Worm (Caenorhabditis elegans) whole organism, young adult: ENCODE measurements around the gene ncs-3.

Source experiments
- B0261.1 ChIP-seq: sonication (generic microtip); optimal IDR thresholded peaks from 2 replicates; lab custom pipeline; 2016; ENCODE audit warnings: mild to moderate bottlenecking, missing genetic modification characterization, moderate library complexity, missing compliant biosample characterization
- B0336.3 ChIP-seq: fragments of 200-800 bp; sonication (Bioruptor generic); IDR thresholded peaks from 2 replicates; pipeline ENCODE4 v1.3.6; 2022; ENCODE audit warnings: missing genetic modification characterization, missing compliant biosample characterization
- C06A6.2 ChIP-seq: fragments of 200-800 bp; sonication (Bioruptor generic); conservative IDR thresholded peaks from 2 replicates; pipeline ENCODE4 v1.3.6; 2022; ENCODE audit warnings: missing genetic modification characterization, missing compliant biosample characterization
- F23B12.7 ChIP-seq: sonication (generic microtip); optimal IDR thresholded peaks from 2 replicates; lab custom pipeline; 2017; ENCODE audit warnings: missing genetic modification characterization, mild to moderate bottlenecking, missing compliant biosample characterization, antibody characterized with exemption, moderate library complexity; ENCODE audit not compliant: insufficient read depth
- F37B4.10 ChIP-seq: fragments of 200-800 bp; sonication (Bioruptor generic); IDR thresholded peaks from 2 replicates; pipeline ENCODE4 v1.3.6; 2022; ENCODE audit warnings: missing genetic modification characterization, missing compliant biosample characterization
- F57A8.1 ChIP-seq: fragments of 200-800 bp; sonication (Bioruptor generic); optimal IDR thresholded peaks from 2 replicates; lab custom pipeline; 2018; ENCODE audit warnings: mild to moderate bottlenecking, missing genetic modification characterization, moderate library complexity, missing compliant biosample characterization
- K11D2.4 ChIP-seq: fragments of 200-800 bp; sonication (Bioruptor generic); IDR thresholded peaks from 2 replicates; pipeline ENCODE4 v1.3.6; 2022; ENCODE audit warnings: missing genetic modification reagents, missing genetic modification characterization, missing compliant biosample characterization
- T07F8.4 ChIP-seq: sonication (generic microtip); optimal IDR thresholded peaks from 2 replicates; lab custom pipeline; 2016; ENCODE audit warnings: mild to moderate bottlenecking, missing genetic modification characterization, moderate library complexity, missing compliant biosample characterization
- Y56A3A.18 ChIP-seq: fragments of 200-800 bp; sonication (Bioruptor generic); IDR thresholded peaks from 2 replicates; pipeline ENCODE4 v1.3.6; 2022; ENCODE audit warnings: missing genetic modification reagents, missing genetic modification characterization, missing compliant biosample characterization
- Y67H2A.10 ChIP-seq: fragments of 200-800 bp; sonication (Bioruptor generic); conservative IDR thresholded peaks from 2 replicates; pipeline ENCODE4 v1.3.6; 2022; ENCODE audit warnings: missing genetic modification reagents, missing genetic modification characterization, missing compliant biosample characterization
- atf-7 ChIP-seq: sonication (generic microtip); optimal IDR thresholded peaks from 2 replicates; lab custom pipeline; 2017; ENCODE audit warnings: mild to moderate bottlenecking, missing genetic modification characterization, missing compliant biosample characterization
- attf-3 ChIP-seq: fragments of 200-800 bp; sonication (Bioruptor generic); conservative IDR thresholded peaks from 2 replicates; pipeline ENCODE4 v1.3.6; 2022; ENCODE audit warnings: missing genetic modification reagents, missing genetic modification characterization, missing compliant biosample characterization
- attf-5 ChIP-seq: fragments of 200-800 bp; sonication (Bioruptor generic); optimal IDR thresholded peaks from 2 replicates; lab custom pipeline; 2018; ENCODE audit warnings: mild to moderate bottlenecking, missing genetic modification characterization, missing compliant biosample characterization
- bed-2 ChIP-seq: fragments of 200-800 bp; sonication (Bioruptor generic); IDR thresholded peaks from 2 replicates; pipeline ENCODE4 v1.3.6; 2022; ENCODE audit warnings: missing genetic modification reagents, missing genetic modification characterization, missing compliant biosample characterization
- ccch-3 ChIP-seq: fragments of 200-800 bp; sonication (Bioruptor generic); optimal IDR thresholded peaks from 2 replicates; lab custom pipeline; 2018; ENCODE audit warnings: mild to moderate bottlenecking, missing genetic modification characterization, missing compliant biosample characterization
- cebp-1 ChIP-seq, 2 experiments: fragments of 200-800 bp in 1 of 2; sonication (Bioruptor generic) in 1 of 2; sonication (generic microtip) in 1 of 2; IDR thresholded peaks in 1 of 2; optimal IDR thresholded peaks in 1 of 2; 2 replicates each; pipeline versions ENCODE4 v1.3.6 to Lab custom; 2017 to 2022; ENCODE audit warnings: missing compliant biosample characterization in 2 of 2, missing genetic modification characterization in 2 of 2, mild to moderate bottlenecking in 1 of 2, missing genetic modification reagents in 1 of 2, moderate library complexity in 1 of 2
- ceh-27 ChIP-seq: fragments of 200-800 bp; sonication (Bioruptor generic); optimal IDR thresholded peaks from 2 replicates; lab custom pipeline; 2018; ENCODE audit warnings: mild to moderate bottlenecking, missing genetic modification characterization, moderate library complexity, missing compliant biosample characterization
- ceh-40 ChIP-seq: fragments of 200-800 bp; sonication (Bioruptor generic); IDR thresholded peaks from 2 replicates; pipeline ENCODE4 v1.3.6; 2022; ENCODE audit warnings: missing genetic modification characterization, missing compliant biosample characterization
- ceh-79 ChIP-seq: sonication (generic microtip); optimal IDR thresholded peaks from 2 replicates; lab custom pipeline; 2017; ENCODE audit warnings: mild to moderate bottlenecking, missing genetic modification characterization, missing compliant biosample characterization
- chd-7 ChIP-seq: sonication (generic microtip); optimal IDR thresholded peaks from 2 replicates; lab custom pipeline; 2016; ENCODE audit warnings: mild to moderate bottlenecking, missing genetic modification characterization, moderate library complexity, missing compliant biosample characterization
- dox-1 ChIP-seq: fragments of 200-800 bp; sonication (Bioruptor generic); IDR thresholded peaks from 2 replicates; pipeline ENCODE4 v1.3.6; 2022; ENCODE audit warnings: missing genetic modification reagents, missing genetic modification characterization, missing compliant biosample characterization
- egl-18 ChIP-seq: fragments of 200-800 bp; sonication (Bioruptor generic); IDR thresholded peaks from 2 replicates; pipeline ENCODE4 v1.3.6; 2022; ENCODE audit warnings: missing genetic modification reagents, missing genetic modification characterization, missing compliant biosample characterization
- egl-44 ChIP-seq: fragments of 200-800 bp; sonication (Bioruptor generic); IDR thresholded peaks from 2 replicates; pipeline ENCODE4 v1.3.6; 2022; ENCODE audit warnings: missing genetic modification reagents, missing genetic modification characterization, missing compliant biosample characterization
- ekl-4 ChIP-seq: fragments of 200-800 bp; sonication (Bioruptor generic); IDR thresholded peaks from 2 replicates; pipeline ENCODE4 v1.3.6; 2022; ENCODE audit warnings: missing genetic modification reagents, missing genetic modification characterization, missing compliant biosample characterization
- him-1 ChIP-seq: sonication (generic microtip); optimal IDR thresholded peaks from 2 replicates; lab custom pipeline; 2016; ENCODE audit warnings: missing genotype, missing genetic modification reagents, missing genetic modification characterization, missing compliant biosample characterization
- hmg-20 ChIP-seq: fragments of 200-800 bp; sonication (Bioruptor generic); IDR thresholded peaks from 2 replicates; pipeline ENCODE4 v1.3.6; 2022; ENCODE audit warnings: missing genetic modification reagents, missing genetic modification characterization, missing compliant biosample characterization
- hsf-1 ChIP-seq: fragments of 200-800 bp; sonication (Bioruptor generic); IDR thresholded peaks from 2 replicates; pipeline ENCODE4 v1.3.6; 2022; ENCODE audit warnings: missing genetic modification reagents, missing genetic modification characterization, missing compliant biosample characterization
- let-526 ChIP-seq: fragments of 200-800 bp; sonication (Bioruptor generic); IDR thresholded peaks from 2 replicates; pipeline ENCODE4 v1.3.6; 2022; ENCODE audit warnings: missing genetic modification reagents, missing genetic modification characterization, missing compliant biosample characterization
- let-607 ChIP-seq, 2 experiments: fragments of 200-800 bp in 1 of 2; sonication (Bioruptor generic) in 1 of 2; sonication (generic microtip) in 1 of 2; optimal IDR thresholded peaks; 2 replicates each; lab custom pipeline; 2016 to 2018; ENCODE audit warnings: mild to moderate bottlenecking in 2 of 2, missing compliant biosample characterization in 2 of 2, missing genetic modification characterization in 2 of 2, moderate library complexity in 2 of 2, missing genotype in 1 of 2
- lin-26 ChIP-seq: fragments of 200-800 bp; sonication (Bioruptor generic); IDR thresholded peaks from 2 replicates; pipeline ENCODE4 v1.3.6; 2022; ENCODE audit warnings: missing genetic modification reagents, missing genetic modification characterization, missing compliant biosample characterization
- lin-35 ChIP-seq, 3 experiments: fragments of 150-350 bp in 2 of 3; sonication (generic microtip) in 1 of 3; optimal IDR thresholded peaks; 2 replicates each; lab custom pipeline; 2014 to 2018; ENCODE audit warnings: missing biosample characterization in 3 of 3, missing genetic modification characterization in 3 of 3, missing genetic modification reagents in 3 of 3
- lin-40 ChIP-seq: sonication (generic microtip); optimal IDR thresholded peaks from 2 replicates; lab custom pipeline; 2016; ENCODE audit warnings: missing genetic modification characterization, mild to moderate bottlenecking, missing compliant biosample characterization, missing genotype, missing genetic modification reagents
- lir-1 ChIP-seq: fragments of 200-800 bp; sonication (Bioruptor generic); conservative IDR thresholded peaks from 2 replicates; pipeline ENCODE4 v1.3.6; 2022; ENCODE audit warnings: missing genetic modification reagents, missing genetic modification characterization, missing compliant biosample characterization
- mcd-1 ChIP-seq: fragments of 200-800 bp; sonication (Bioruptor generic); IDR thresholded peaks from 2 replicates; pipeline ENCODE4 v1.3.6; 2022; ENCODE audit warnings: missing genetic modification reagents, missing genetic modification characterization, missing compliant biosample characterization
- mel-28 ChIP-seq: sonication (generic microtip); optimal IDR thresholded peaks from 2 replicates; lab custom pipeline; 2016; ENCODE audit warnings: borderline replicate concordance, mild to moderate bottlenecking, missing genetic modification characterization, missing compliant biosample characterization
- mes-4 ChIP-seq: sonication (generic microtip); optimal IDR thresholded peaks from 2 replicates; lab custom pipeline; 2016; ENCODE audit warnings: missing genotype, missing genetic modification characterization, missing compliant biosample characterization
- nfyb-1 ChIP-seq: fragments of 200-800 bp; sonication (Bioruptor generic); IDR thresholded peaks from 2 replicates; pipeline ENCODE4 v1.3.6; 2022; ENCODE audit warnings: missing genetic modification reagents, missing genetic modification characterization, missing compliant biosample characterization
- nhr-120 ChIP-seq: fragments of 200-800 bp; sonication (Bioruptor generic); IDR thresholded peaks from 2 replicates; pipeline ENCODE4 v1.3.6; 2022; ENCODE audit warnings: missing genetic modification characterization, missing compliant biosample characterization
- nhr-90 ChIP-seq: sonication (generic microtip); optimal IDR thresholded peaks from 2 replicates; lab custom pipeline; 2016; ENCODE audit warnings: missing genotype, mild to moderate bottlenecking, missing genetic modification characterization, missing compliant biosample characterization
- pha-4 ChIP-seq: fragments of 150-350 bp; sonication (generic microtip); optimal IDR thresholded peaks from 2 replicates; lab custom pipeline; 2014; ENCODE audit warnings: missing biosample characterization, missing genetic modification reagents, missing genetic modification characterization
- rec-8 ChIP-seq, 2 experiments: sonication (generic microtip); optimal IDR thresholded peaks; 2 replicates each; lab custom pipeline; 2016; ENCODE audit warnings: mild to moderate bottlenecking in 2 of 2, missing genetic modification characterization in 2 of 2, missing genetic modification reagents in 2 of 2, missing genotype in 2 of 2, missing biosample characterization in 1 of 2, missing compliant biosample characterization in 1 of 2, moderate library complexity in 1 of 2
- repo-1 ChIP-seq: sonication (generic microtip); optimal IDR thresholded peaks from 2 replicates; lab custom pipeline; 2017; ENCODE audit warnings: mild to moderate bottlenecking, missing genetic modification characterization, missing compliant biosample characterization
- snpc-4 ChIP-seq, 5 experiments: fragments of 150-350 bp in 1 of 5; sonication (generic microtip) in 4 of 5; optimal IDR thresholded peaks; 2 replicates each; lab custom pipeline; 2014 to 2018; ENCODE audit warnings: missing genetic modification characterization in 5 of 5, missing biosample characterization in 3 of 5, antibody characterized with exemption in 2 of 5, mild to moderate bottlenecking in 2 of 5, missing compliant biosample characterization in 2 of 5, missing genotype in 2 of 5, moderate library complexity in 2 of 5, missing genetic modification reagents in 1 of 5
- unc-62 ChIP-seq: fragments of 150-350 bp; optimal IDR thresholded peaks from 2 replicates; lab custom pipeline; 2014; ENCODE audit warnings: missing biosample characterization, missing genetic modification reagents, missing genetic modification characterization
- zfh-2 ChIP-seq: fragments of 200-800 bp; sonication (Bioruptor generic); conservative IDR thresholded peaks from 2 replicates; pipeline ENCODE4 v1.3.6; 2022; ENCODE audit warnings: missing genetic modification reagents, missing genetic modification characterization, missing compliant biosample characterization
- ztf-18 ChIP-seq: sonication (generic microtip); optimal IDR thresholded peaks from 2 replicates; lab custom pipeline; 2016; ENCODE audit warnings: missing genotype, mild to moderate bottlenecking, missing genetic modification characterization, missing compliant biosample characterization

ncs-3 gene

DNA sequence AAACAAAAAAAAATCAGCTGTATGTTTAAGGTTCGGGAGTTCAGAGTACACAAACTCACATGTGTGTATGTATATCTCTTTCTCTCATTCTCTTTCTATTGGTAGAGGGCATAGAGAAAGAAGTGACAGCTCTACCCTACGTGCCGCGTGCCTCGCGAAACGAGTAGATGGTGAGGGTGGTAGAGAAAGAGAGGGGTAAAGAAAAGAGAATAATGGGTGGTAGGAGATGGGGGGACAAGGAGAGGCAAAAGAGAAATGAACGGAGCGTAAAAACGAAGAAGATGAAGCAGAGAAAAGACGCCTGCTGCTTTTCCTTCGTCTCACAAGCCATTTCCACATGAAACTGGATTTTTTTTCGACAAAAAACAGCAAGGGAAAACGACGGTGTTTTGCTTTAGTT is 39.3 kb downstream of the ncs-3 start (continued):
- TF ChIP-seq F57A8.1 (GFP tag; lab: Kevin White, UChicago) = no peak
- peak; percentile 48; the same call in 1 of the 2 replicates for TF ChIP-seq bed-2 (GFP tag; lab: Robert Waterston, UW)
- TF ChIP-seq hmg-20 (GFP tag; lab: Robert Waterston, UW) = peak; percentile 79
- TF ChIP-seq ceh-27 (GFP tag; lab: Kevin White, UChicago) = peak; percentile 75
- peak; percentile 60 for TF ChIP-seq nhr-90 (tag; lab: Kevin White, UChicago)
- peak; percentile 43 for TF ChIP-seq ztf-18 (tag; lab: Kevin White, UChicago)
- TF ChIP-seq B0336.3 = peak; percentile 87
- TF ChIP-seq K11D2.4 (GFP tag; lab: Robert Waterston, UW) = peak; percentile 86
- TF ChIP-seq F37B4.10 (GFP tag; lab: Robert Waterston, UW) = 0 out of 2 replicates have a peak, but pooled peaks have one; percentile 80
- no peak for TF ChIP-seq hsf-1 (GFP tag; lab: Robert Waterston, UW)
- TF ChIP-seq atf-7 (tag; lab: Kevin White, UChicago) = peak; percentile 92
- TF ChIP-seq ekl-4 (GFP tag; lab: Robert Waterston, UW) = peak; percentile 67
- TF ChIP-seq T07F8.4 (tag; lab: Kevin White, UChicago) = no peak
- TF ChIP-seq zfh-2 (GFP tag; lab: Robert Waterston, UW) = peak; percentile 86
- no peak for TF ChIP-seq mes-4 (tag; lab: Kevin White, UChicago)
- peak; percentile 25 for TF ChIP-seq snpc-4 (GFP tag; optimal IDR thresholded peaks at IDR 0.05; lab: Kevin White, UChicago)
- TF ChIP-seq snpc-4 (tag; optimal IDR thresholded peaks at IDR 0.05; lab: Kevin White, UChicago) = peak in 2 of 4 experiments; percentile 48 to 62
- TF ChIP-seq ceh-79 (tag; lab: Kevin White, UChicago) = peak; percentile 60
- TF ChIP-seq let-607 (tag; optimal IDR thresholded peaks at IDR 0.05; lab: Kevin White, UChicago) = peak; percentile 49 to 77
- no peak for TF ChIP-seq mel-28 (tag; lab: Kevin White, UChicago)
- peak; percentile 82 for TF ChIP-seq egl-44 (GFP tag; lab: Robert Waterston, UW)
- peak; percentile 51; the same call in 1 of the 2 replicates for TF ChIP-seq Y67H2A.10 (GFP tag; lab: Robert Waterston, UW)
- no peak for TF ChIP-seq nhr-120
- peak; percentile 8 for TF ChIP-seq B0261.1 (tag; lab: Kevin White, UChicago)
- TF ChIP-seq lir-1 (GFP tag; lab: Robert Waterston, UW) = peak; percentile 47; the same call in 1 of the 2 replicates
- no peak for TF ChIP-seq ccch-3 (GFP tag; lab: Kevin White, UChicago)
- TF ChIP-seq dox-1 (GFP tag; lab: Robert Waterston, UW) = peak; percentile 81
- TF ChIP-seq C06A6.2 (GFP tag; lab: Robert Waterston, UW) = peak; percentile 78
- peak; percentile 92 for TF ChIP-seq unc-62 (GFP tag; lab: Kevin White, UChicago)
- no peak for TF ChIP-seq egl-18 (GFP tag; lab: Robert Waterston, UW)
- peak; percentile 91 for TF ChIP-seq attf-5 (GFP tag; lab: Kevin White, UChicago)
- peak; percentile 84 for TF ChIP-seq nfyb-1 (GFP tag; lab: Robert Waterston, UW)
- peak; percentile 92 for TF ChIP-seq lin-40 (tag; lab: Kevin White, UChicago)
- TF ChIP-seq cebp-1 (GFP tag; IDR thresholded peaks at IDR 0.05; lab: Robert Waterston, UW) = peak; percentile 56; the same call in 1 of the 2 replicates
- peak; percentile 89 for TF ChIP-seq cebp-1 (tag; optimal IDR thresholded peaks at IDR 0.05; lab: Kevin White, UChicago)
- TF ChIP-seq F23B12.7 (tag; lab: Kevin White, UChicago) = peak; percentile 64
- peak; percentile 58; the same call in 1 of the 2 replicates for TF ChIP-seq let-526 (GFP tag; lab: Robert Waterston, UW)
- TF ChIP-seq rec-8 (tag; optimal IDR thresholded peaks at IDR 0.05; lab: Kevin White, UChicago) = no peak
- no peak for TF ChIP-seq ceh-40
- TF ChIP-seq lin-26 (GFP tag; lab: Robert Waterston, UW) = peak; percentile 61; the same call in 1 of the 2 replicates
- peak; percentile 82 for TF ChIP-seq chd-7
- TF ChIP-seq attf-3 (GFP tag; lab: Robert Waterston, UW) = no peak
- peak; percentile 26 for TF ChIP-seq pha-4
- TF ChIP-seq mcd-1 (GFP tag; lab: Robert Waterston, UW) = peak; percentile 49; the same call in 1 of the 2 replicates
- TF ChIP-seq Y56A3A.18 = peak; percentile 79; the same call in 1 of the 2 replicates
- no peak for TF ChIP-seq him-1 (tag; lab: Kevin White, UChicago)
- TF ChIP-seq lin-35 (GFP tag; optimal IDR thresholded peaks at IDR 0.05; lab: Kevin White, UChicago) = peak in 1 of 3 experiments; percentile 82
- peak; percentile 43 for TF ChIP-seq repo-1 (tag; lab: Kevin White, UChicago)
